Fruit fly (Drosophila melanogaster) Kc167 (cell line): ENCODE results near the gene gdrd.

Experiments
- Myc ChIP-seq: fragments of >200 bp; optimal IDR thresholded peaks from 2 replicates; lab custom pipeline; 2017; ENCODE audit warnings: missing external identifiers
- Sin3A ChIP-seq: fragments of >200 bp; optimal IDR thresholded peaks from 2 replicates; lab custom pipeline; 2018; ENCODE audit warnings: missing external identifiers
- insv ChIP-seq: fragments of >200 bp; optimal IDR thresholded peaks from 3 replicates; lab custom pipeline; 2018; ENCODE audit warnings: missing external identifiers
- psq ChIP-seq: fragments of >200 bp; optimal IDR thresholded peaks from 2 replicates; lab custom pipeline; 2017; ENCODE audit warnings: missing external identifiers
- ttk ChIP-seq: sonication (Bioruptor generic); optimal IDR thresholded peaks from 2 replicates; lab custom pipeline; 2017; ENCODE audit warnings: missing external identifiers

DNA sequence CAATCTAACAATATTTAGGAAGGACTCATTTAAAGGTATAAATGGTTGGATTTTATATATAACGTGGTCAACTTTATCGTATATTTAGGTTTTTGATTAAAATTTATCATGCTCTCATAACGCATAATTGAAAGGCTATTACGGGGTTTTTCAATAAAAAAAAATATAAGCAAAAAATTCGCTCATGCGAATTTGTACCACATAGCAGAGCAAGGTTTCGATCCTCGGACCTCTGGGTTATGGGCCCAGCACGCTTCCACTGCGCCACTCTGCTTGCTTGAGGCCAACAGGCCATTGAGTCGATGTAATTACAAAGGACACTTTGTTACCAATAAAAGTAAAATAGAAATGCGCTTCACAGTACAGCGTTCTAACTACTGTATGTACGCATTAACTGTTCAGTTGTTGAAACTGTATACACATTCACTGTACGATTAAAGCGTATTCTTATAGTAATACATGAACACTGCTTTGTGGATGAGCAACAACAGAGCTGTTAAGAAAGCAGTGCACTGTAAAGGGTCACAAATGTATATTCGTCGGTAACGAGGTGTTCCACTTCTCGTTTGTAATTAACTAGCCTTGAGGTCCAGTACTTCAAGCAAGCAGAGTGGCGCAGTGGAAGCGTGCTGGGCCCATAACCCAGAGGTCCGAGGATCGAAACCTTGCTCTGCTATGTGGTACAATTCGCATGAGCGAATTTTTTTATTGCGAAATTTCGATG, 17.2 kb upstream of the gdrd start:
- TF ChIP-seq ttk (lab: Kevin White, UChicago) (no peak), psq (no peak), Sin3A (lab: Kevin White, UChicago) (no peak), Myc (lab: Kevin White, UChicago) (no peak), insv (lab: Kevin White, UChicago) (no peak)
